Worm (Caenorhabditis elegans) whole organism, young adult: ENCODE measurements around the gene fbxa-89.

ENCODE experiments used
- C06A6.2 ChIP-seq: fragments of 200-800 bp; sonication (Bioruptor generic); conservative IDR thresholded peaks from 2 replicates; pipeline ENCODE4 v1.3.6; 2022; ENCODE audit warnings: missing genetic modification characterization, missing compliant biosample characterization
- F39B2.1 ChIP-seq: fragments of 200-800 bp; sonication (Bioruptor generic); IDR thresholded peaks from 2 replicates; pipeline ENCODE4 v1.3.6; 2022; ENCODE audit warnings: missing genetic modification reagents, missing genetic modification characterization, missing compliant biosample characterization
- Y53F4B.3 ChIP-seq: fragments of 200-800 bp; sonication (Bioruptor generic); IDR thresholded peaks from 2 replicates; pipeline ENCODE4 v1.3.6; 2022; ENCODE audit warnings: missing genetic modification reagents, missing genetic modification characterization, missing compliant biosample characterization
- ama-1 ChIP-seq, 3 experiments: fragments of 150-350 bp in 1 of 3; sonication (generic microtip) in 2 of 3; optimal IDR thresholded peaks; 2 replicates each; lab custom pipeline; 2014 to 2018; ENCODE audit warnings: missing biosample characterization in 2 of 3, missing genetic modification characterization in 2 of 3, missing genetic modification reagents in 2 of 3
- aptf-2 ChIP-seq: fragments of 200-800 bp; sonication (Bioruptor generic); conservative IDR thresholded peaks from 2 replicates; pipeline ENCODE4 v1.3.6; 2022; ENCODE audit warnings: missing genetic modification reagents, missing genetic modification characterization, missing compliant biosample characterization
- attf-5 ChIP-seq: fragments of 200-800 bp; sonication (Bioruptor generic); optimal IDR thresholded peaks from 2 replicates; lab custom pipeline; 2018; ENCODE audit warnings: mild to moderate bottlenecking, missing genetic modification characterization, missing compliant biosample characterization
- bed-2 ChIP-seq: fragments of 200-800 bp; sonication (Bioruptor generic); IDR thresholded peaks from 2 replicates; pipeline ENCODE4 v1.3.6; 2022; ENCODE audit warnings: missing genetic modification reagents, missing genetic modification characterization, missing compliant biosample characterization
- chd-7 ChIP-seq: sonication (generic microtip); optimal IDR thresholded peaks from 2 replicates; lab custom pipeline; 2016; ENCODE audit warnings: mild to moderate bottlenecking, missing genetic modification characterization, moderate library complexity, missing compliant biosample characterization
- him-1 ChIP-seq: sonication (generic microtip); optimal IDR thresholded peaks from 2 replicates; lab custom pipeline; 2016; ENCODE audit warnings: missing genotype, missing genetic modification reagents, missing genetic modification characterization, missing compliant biosample characterization
- madf-6 ChIP-seq: fragments of 200-800 bp; sonication (Bioruptor generic); IDR thresholded peaks from 2 replicates; pipeline ENCODE4 v1.3.6; 2022; ENCODE audit warnings: missing genetic modification reagents, missing genetic modification characterization, missing compliant biosample characterization
- mxl-1 ChIP-seq: sonication (generic microtip); optimal IDR thresholded peaks from 2 replicates; lab custom pipeline; 2016; ENCODE audit warnings: missing genetic modification characterization, missing compliant biosample characterization
- pha-4 ChIP-seq: fragments of 150-350 bp; sonication (generic microtip); optimal IDR thresholded peaks from 2 replicates; lab custom pipeline; 2014; ENCODE audit warnings: missing biosample characterization, missing genetic modification reagents, missing genetic modification characterization
- rcor-1 ChIP-seq: fragments of 200-800 bp; sonication (Bioruptor generic); IDR thresholded peaks from 2 replicates; pipeline ENCODE4 v1.3.6; 2022; ENCODE audit warnings: missing genetic modification reagents, missing genetic modification characterization, missing compliant biosample characterization
- snpc-4 ChIP-seq, 5 experiments: fragments of 150-350 bp in 1 of 5; sonication (generic microtip) in 4 of 5; optimal IDR thresholded peaks; 2 replicates each; lab custom pipeline; 2014 to 2018; ENCODE audit warnings: missing genetic modification characterization in 5 of 5, missing biosample characterization in 3 of 5, antibody characterized with exemption in 2 of 5, mild to moderate bottlenecking in 2 of 5, missing compliant biosample characterization in 2 of 5, missing genotype in 2 of 5, moderate library complexity in 2 of 5, missing genetic modification reagents in 1 of 5

DNA sequence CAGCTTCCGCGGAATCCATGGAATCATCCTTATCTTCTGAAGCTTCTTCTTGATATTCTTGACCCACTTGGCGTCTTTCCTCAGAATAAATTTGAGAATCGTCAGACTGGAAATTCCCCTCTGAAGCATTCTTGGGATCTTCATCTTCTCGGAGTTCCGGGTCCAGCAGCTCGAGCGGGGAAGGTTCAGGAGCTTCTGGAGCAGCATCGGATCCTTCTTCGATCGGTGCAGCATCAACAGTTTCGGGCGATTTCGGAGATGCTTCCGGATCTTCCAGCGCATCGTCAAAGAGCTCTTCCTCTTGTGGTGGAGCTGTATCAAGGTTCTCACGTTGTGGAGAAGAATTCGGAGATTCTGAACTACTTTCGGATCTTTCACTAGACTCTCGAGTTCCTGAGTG lies 28.4 kb upstream of the fbxa-89 start:
- TF ChIP-seq ama-1 (optimal IDR thresholded peaks at IDR 0.05; lab: Kevin White, UChicago) (no peak), ama-1 (GFP tag; optimal IDR thresholded peaks at IDR 0.05; lab: Kevin White, UChicago) (no peak), Y53F4B.3 (no peak), C06A6.2 (GFP tag; lab: Robert Waterston, UW) (no peak), him-1 (tag; lab: Kevin White, UChicago) (no peak), aptf-2 (GFP tag; lab: Robert Waterston, UW) (no peak), snpc-4 (GFP tag; optimal IDR thresholded peaks at IDR 0.05; lab: Kevin White, UChicago) (no peak), snpc-4 (tag; optimal IDR thresholded peaks at IDR 0.05; lab: Kevin White, UChicago) (no peak), rcor-1 (GFP tag; lab: Robert Waterston, UW) (no peak), bed-2 (GFP tag; lab: Robert Waterston, UW) (no peak), madf-6 (no peak), chd-7 (tag; lab: Kevin White, UChicago) (no peak), mxl-1 (tag; lab: Kevin White, UChicago) (no peak), pha-4 (tag; lab: Kevin White, UChicago) (no peak), attf-5 (GFP tag; lab: Kevin White, UChicago) (no peak), F39B2.1 (no peak)
